Worm (Caenorhabditis elegans) whole organism, L4 larva: ENCODE data around the gene unc-2.

Experiments used
- fos-1 ChIP-seq: fragments of 150-350 bp; optimal IDR thresholded peaks from 2 replicates; lab custom pipeline; 2014; ENCODE audit warnings: missing biosample characterization, missing genetic modification characterization
- nhr-237 ChIP-seq: sonication (generic microtip); optimal IDR thresholded peaks from 2 replicates; lab custom pipeline; 2017; ENCODE audit warnings: missing biosample characterization, missing genetic modification characterization

ce11 chrX:2707480-2708015, 55.8 kb downstream of the unc-2 start:
- TF ChIP-seq nhr-237 (tag; lab: Kevin White, UChicago) (no peak), fos-1 (tag; lab: Kevin White, UChicago) (no peak)
